Fruit fly (Drosophila melanogaster) whole organism, wandering third instar larva: ENCODE measurements around the gene Nedd8.
A peak's percentile ranks its signal among the peaks of the same experiment; 100 is the strongest.

Experiments
- Abd-B ChIP-seq: fragments of >200 bp; optimal IDR thresholded peaks from 2 replicates; lab custom pipeline; 2017; ENCODE audit warnings: missing biosample characterization, missing genetic modification characterization
- CG32264 ChIP-seq: fragments of 200-800 bp; sonication (Bioruptor generic); optimal IDR thresholded peaks from 2 replicates; lab custom pipeline; 2016; ENCODE audit warnings: missing biosample characterization, missing genetic modification characterization
- CG9705 ChIP-seq: fragments of 200-800 bp; sonication (Bioruptor generic); optimal IDR thresholded peaks from 2 replicates; lab custom pipeline; 2018; ENCODE audit warnings: missing biosample characterization, mild to moderate bottlenecking, missing genetic modification characterization
- CrebA ChIP-seq: fragments of 200-800 bp; sonication (Bioruptor generic); optimal IDR thresholded peaks from 2 replicates; lab custom pipeline; 2016; ENCODE audit warnings: missing biosample characterization, mild to moderate bottlenecking, missing genetic modification characterization, borderline replicate concordance
- Dif ChIP-seq: fragments of 200-275, 200-300 bp; sonication (Bioruptor generic); optimal IDR thresholded peaks from 2 replicates; lab custom pipeline; 2018; ENCODE audit warnings: missing biosample characterization, missing genetic modification characterization; ENCODE audit not compliant: partially characterized antibody
- GATAd ChIP-seq: sonication (Bioruptor generic); optimal IDR thresholded peaks from 2 replicates; lab custom pipeline; 2016; ENCODE audit warnings: missing biosample characterization, missing genetic modification characterization
- HLH106 ChIP-seq: fragments of 200-800 bp; optimal IDR thresholded peaks from 3 replicates; lab custom pipeline; 2019; ENCODE audit warnings: missing biosample characterization, mild to moderate bottlenecking, missing genetic modification characterization, moderate library complexity
- Hnf4 ChIP-seq: fragments of 200-800 bp; sonication (Bioruptor generic); optimal IDR thresholded peaks from 2 replicates; lab custom pipeline; 2016; ENCODE audit warnings: missing biosample characterization, mild to moderate bottlenecking, missing genetic modification characterization
- Hr78 ChIP-seq: fragments of >200 bp; optimal IDR thresholded peaks from 2 replicates; lab custom pipeline; 2017; ENCODE audit warnings: missing biosample characterization, missing genetic modification characterization
- Hr83 ChIP-seq: fragments of 200-300 bp; sonication (Bioruptor generic); optimal IDR thresholded peaks from 2 replicates; lab custom pipeline; 2016; ENCODE audit warnings: missing biosample characterization, mild to moderate bottlenecking, missing genetic modification characterization, moderate library complexity; ENCODE audit not compliant: poor library complexity, severe bottlenecking
- Jra ChIP-seq: sonication (Bioruptor generic); optimal IDR thresholded peaks from 2 replicates; lab custom pipeline; 2016; ENCODE audit warnings: missing biosample characterization, missing genetic modification characterization
- Mio ChIP-seq: sonication (Bioruptor generic); optimal IDR thresholded peaks from 2 replicates; lab custom pipeline; 2016; ENCODE audit warnings: missing biosample characterization, missing genetic modification characterization
- Myc ChIP-seq: fragments of >200 bp; optimal IDR thresholded peaks from 2 replicates; lab custom pipeline; 2017
- N ChIP-seq: fragments of >200 bp; optimal IDR thresholded peaks from 2 replicates; lab custom pipeline; 2018; ENCODE audit warnings: missing biosample characterization, missing external identifiers, missing genetic modification characterization
- OdsH ChIP-seq: fragments of 200-800 bp; sonication (Bioruptor generic); optimal IDR thresholded peaks from 2 replicates; lab custom pipeline; 2016; ENCODE audit warnings: missing biosample characterization, mild to moderate bottlenecking, missing genetic modification characterization
- Rel ChIP-seq, 2 experiments: fragments of 200-800 bp; sonication (Bioruptor generic) in 1 of 2; optimal IDR thresholded peaks; 2 replicates in 1 of 2; 3 replicates in 1 of 2; lab custom pipeline; 2016 to 2019; ENCODE audit warnings: mild to moderate bottlenecking in 2 of 2, missing biosample characterization in 2 of 2, missing genetic modification characterization in 2 of 2, moderate library complexity in 1 of 2
- Sp1 ChIP-seq: fragments of 200-800 bp; sonication (Bioruptor generic); optimal IDR thresholded peaks from 3 replicates; lab custom pipeline; 2019; ENCODE audit warnings: missing biosample characterization, mild to moderate bottlenecking, missing genetic modification characterization, moderate library complexity
- br ChIP-seq: fragments of 200-800 bp; sonication (Bioruptor generic); optimal IDR thresholded peaks from 2 replicates; lab custom pipeline; 2016; ENCODE audit warnings: missing biosample characterization, missing genetic modification characterization
- brk ChIP-seq: fragments of 200-800 bp; sonication (Bioruptor generic); optimal IDR thresholded peaks from 2 replicates; lab custom pipeline; 2016; ENCODE audit warnings: missing biosample characterization, mild to moderate bottlenecking, missing genetic modification characterization
- dl ChIP-seq, 2 experiments: fragments of 175-275, 200-275 bp in 1 of 2; fragments of 200-275 bp in 1 of 2; sonication (Bioruptor generic); optimal IDR thresholded peaks; lab custom pipeline; 2018; ENCODE audit warnings: mild to moderate bottlenecking in 2 of 2, missing biosample characterization in 2 of 2, missing genetic modification characterization in 2 of 2, moderate library complexity in 2 of 2; ENCODE audit not compliant: partially characterized antibody in 2 of 2, insufficient read depth in 1 of 2
- dmrt93B ChIP-seq: fragments of 200-800 bp; sonication (Bioruptor generic); optimal IDR thresholded peaks from 2 replicates; lab custom pipeline; 2018; ENCODE audit warnings: missing biosample characterization, mild to moderate bottlenecking, missing genetic modification characterization
- dsf ChIP-seq: sonication (Bioruptor generic); optimal IDR thresholded peaks from 2 replicates; lab custom pipeline; 2016; ENCODE audit warnings: missing biosample characterization, missing genetic modification characterization, borderline replicate concordance
- ey ChIP-seq: fragments of 200-800 bp; sonication (Bioruptor generic); optimal IDR thresholded peaks from 2 replicates; lab custom pipeline; 2016; ENCODE audit warnings: missing biosample characterization, missing genetic modification characterization
- foxo ChIP-seq, 2 experiments: fragments of 200-800 bp; sonication (Bioruptor generic); optimal IDR thresholded peaks; 2 replicates in 1 of 2; 3 replicates in 1 of 2; lab custom pipeline; 2016 to 2017; ENCODE audit warnings: missing biosample characterization in 2 of 2, missing genetic modification characterization in 2 of 2
- fru ChIP-seq: fragments of 200-800 bp; sonication (Bioruptor generic); optimal IDR thresholded peaks from 3 replicates; lab custom pipeline; 2016; ENCODE audit warnings: missing biosample characterization, mild to moderate bottlenecking, missing genetic modification characterization
- h ChIP-seq: fragments of 200-800 bp; sonication (Bioruptor generic); optimal IDR thresholded peaks from 3 replicates; lab custom pipeline; 2016; ENCODE audit warnings: missing biosample characterization, mild to moderate bottlenecking, missing genetic modification characterization
- psq ChIP-seq: fragments of 200-800 bp; sonication (Bioruptor generic); optimal IDR thresholded peaks from 3 replicates; lab custom pipeline; 2017; ENCODE audit warnings: missing biosample characterization, mild to moderate bottlenecking, missing genetic modification characterization, moderate library complexity
- rgr ChIP-seq: fragments of 200-800 bp; sonication (Bioruptor generic); optimal IDR thresholded peaks from 3 replicates; lab custom pipeline; 2016; ENCODE audit warnings: missing biosample characterization, mild to moderate bottlenecking, missing genetic modification characterization
- sage ChIP-seq: fragments of 200-800 bp; sonication (Bioruptor generic); optimal IDR thresholded peaks from 2 replicates; lab custom pipeline; 2016; ENCODE audit warnings: missing biosample characterization, mild to moderate bottlenecking, missing genetic modification characterization
- sv ChIP-seq: fragments of 200-800 bp; sonication (Bioruptor generic); optimal IDR thresholded peaks from 3 replicates; lab custom pipeline; 2016; ENCODE audit warnings: missing biosample characterization, missing genetic modification characterization
- usp ChIP-seq: fragments of >200 bp; optimal IDR thresholded peaks from 2 replicates; lab custom pipeline; 2017; ENCODE audit warnings: missing biosample characterization, missing genetic modification characterization
- woc ChIP-seq: sonication (Bioruptor generic); optimal IDR thresholded peaks from 2 replicates; lab custom pipeline; 2016; ENCODE audit warnings: missing biosample characterization, mild to moderate bottlenecking, missing genetic modification characterization

Nedd8 gene

DNA sequence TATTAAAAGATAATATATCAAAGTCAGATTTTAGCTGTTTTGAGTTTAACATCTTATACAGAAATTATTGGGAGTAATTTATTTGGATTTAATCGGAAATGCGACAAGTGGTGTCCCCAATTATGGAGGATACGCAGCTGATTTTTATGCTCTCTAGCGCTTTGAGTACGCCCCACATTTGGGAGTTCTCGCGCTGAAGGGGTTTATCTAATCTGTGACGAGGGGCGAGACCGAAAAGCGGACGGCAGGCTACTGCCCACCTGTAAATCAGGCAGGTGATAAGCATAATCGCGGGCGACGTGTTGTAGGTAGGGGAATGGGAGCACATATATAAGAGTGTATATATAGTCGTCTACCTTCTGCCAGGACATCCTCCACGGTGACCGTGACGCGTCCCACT lies 16.3 kb upstream of the Nedd8 start:
- TF ChIP-seq h (GFP tag; lab: Kevin White, UChicago) (peak; percentile 3), usp (no peak)

DNA sequence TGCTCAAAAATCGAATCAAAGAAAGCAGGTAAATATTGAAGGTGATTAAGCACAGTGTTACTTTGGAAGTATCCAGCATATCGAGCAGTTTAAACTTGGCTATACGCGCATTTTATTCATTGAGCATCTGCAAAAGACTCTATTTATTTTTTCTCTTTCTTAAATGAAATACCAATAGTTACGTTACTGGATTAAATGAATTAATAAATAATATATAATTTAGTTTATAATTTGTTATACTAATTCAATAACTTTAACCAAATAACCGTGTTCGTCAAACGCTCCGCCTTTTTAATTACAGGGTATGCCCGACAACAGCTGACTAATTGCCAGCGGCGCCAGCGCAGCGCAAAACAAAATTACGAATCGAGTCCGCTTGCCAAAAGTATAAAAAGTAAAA lies 15.2 kb upstream of the Nedd8 start:
- TF ChIP-seq usp (no peak), HLH106 (tag; lab: Kevin White, UChicago) (peak; percentile 80), dl (GFP tag; optimal IDR thresholded peaks at IDR 0.05; lab: Kevin White, UChicago; ENCODE audit: insufficient read depth in 1 of 2, partially characterized antibody in 2 of 2) (no peak), Sp1 (GFP tag; lab: Kevin White, UChicago) (peak; percentile 73), foxo (GFP tag; optimal IDR thresholded peaks at IDR 0.05; lab: Kevin White, UChicago) (peak in 1 of 2 experiments; percentile 73), fru (GFP tag; lab: Kevin White, UChicago) (no peak), Rel (GFP tag; optimal IDR thresholded peaks at IDR 0.05; lab: Kevin White, UChicago) (no peak), Rel (tag; optimal IDR thresholded peaks at IDR 0.05; lab: Kevin White, UChicago) (peak; percentile 16), psq (GFP tag; lab: Kevin White, UChicago) (peak; percentile 60), Dif (GFP tag; lab: Kevin White, UChicago) (no peak), sage (GFP tag; lab: Kevin White, UChicago) (no peak), ey (GFP tag; lab: Kevin White, UChicago) (no peak), CG9705 (GFP tag; lab: Kevin White, UChicago) (peak; percentile 0), rgr (peak; percentile 52), Hr78 (no peak), dmrt93B (GFP tag; lab: Kevin White, UChicago) (peak; percentile 53), br (GFP tag; lab: Kevin White, UChicago) (no peak), Mio (GFP tag; lab: Kevin White, UChicago) (no peak), OdsH (GFP tag; lab: Kevin White, UChicago) (peak; percentile 51), h (GFP tag; lab: Kevin White, UChicago) (no peak), Hr83 (GFP tag; lab: Kevin White, UChicago) (no peak)

DNA sequence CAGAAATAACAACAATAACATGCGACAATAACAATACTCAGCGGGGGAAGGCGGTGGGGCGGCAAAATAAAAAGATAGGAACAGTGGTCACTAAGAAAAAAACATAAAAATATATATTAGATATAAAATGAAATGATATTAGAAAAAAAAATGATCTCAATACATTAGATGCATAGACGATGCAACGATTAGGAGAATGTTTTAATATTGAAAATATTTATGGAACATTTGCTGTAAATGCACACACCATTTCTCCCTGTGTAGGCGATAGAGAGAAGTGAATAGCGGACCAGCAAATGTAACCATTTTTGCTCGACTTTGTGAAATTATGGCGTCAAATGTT lies 14.5 kb upstream of the Nedd8 start:
- TF ChIP-seq HLH106 (tag; lab: Kevin White, UChicago) (peak; percentile 20), Abd-B (GFP tag; lab: Kevin White, UChicago) (no peak), foxo (GFP tag; optimal IDR thresholded peaks at IDR 0.05; lab: Kevin White, UChicago) (peak in 1 of 2 experiments; percentile 32), sage (GFP tag; lab: Kevin White, UChicago) (peak; percentile 29), Myc (lab: Kevin White, UChicago) (no peak), ey (GFP tag; lab: Kevin White, UChicago) (peak; percentile 21), rgr (peak; percentile 25), h (GFP tag; lab: Kevin White, UChicago) (peak; percentile 63), CG9705 (GFP tag; lab: Kevin White, UChicago) (no peak), br (GFP tag; lab: Kevin White, UChicago) (peak; percentile 33), sv (GFP tag; lab: Kevin White, UChicago) (peak; percentile 76)
- TF ChIP-seq, all 38 proteins: peak for 8

DNA sequence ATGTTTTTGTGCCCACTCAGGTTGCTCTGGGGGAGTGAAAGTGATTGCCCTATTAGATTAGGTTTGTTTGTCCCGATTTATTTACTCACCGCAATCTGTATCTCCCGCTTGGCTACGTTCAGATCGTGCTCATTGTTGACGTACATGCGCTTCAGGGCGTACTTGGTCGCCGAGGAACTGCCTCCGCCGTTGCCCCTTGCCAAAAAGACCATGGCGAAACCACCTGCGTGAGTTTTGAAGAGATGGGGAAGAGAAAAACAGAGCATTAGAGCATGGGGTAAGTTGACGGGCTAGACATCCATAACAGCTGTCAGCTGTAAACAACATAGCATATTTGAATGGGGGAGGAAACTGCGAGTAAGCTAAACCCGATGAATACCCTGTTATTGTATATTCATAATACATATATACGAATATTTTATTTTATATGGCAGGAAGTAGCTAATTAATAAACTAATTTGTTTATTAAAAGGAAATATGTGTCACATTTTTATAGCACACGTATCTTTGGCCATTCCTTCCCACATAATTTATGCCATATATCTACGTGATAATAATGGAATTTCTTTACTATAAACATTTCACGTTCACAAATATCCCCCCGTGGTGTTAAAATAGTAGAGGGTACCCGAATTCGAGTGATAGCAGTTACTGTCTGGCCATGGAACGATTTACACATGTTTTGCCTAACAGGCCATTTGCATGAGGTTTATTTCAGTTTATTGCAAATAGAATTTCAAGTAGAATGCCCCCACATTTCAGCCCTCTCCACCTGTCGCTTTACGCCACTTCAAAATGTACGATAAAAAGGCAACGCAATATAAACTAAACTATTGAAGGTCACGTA lies 14.0 kb upstream of the Nedd8 start:
- TF ChIP-seq foxo (GFP tag; optimal IDR thresholded peaks at IDR 0.05; lab: Kevin White, UChicago) (no peak), CG32264 (no peak), Dif (GFP tag; lab: Kevin White, UChicago) (no peak), woc (GFP tag; lab: Kevin White, UChicago) (no peak)

DNA sequence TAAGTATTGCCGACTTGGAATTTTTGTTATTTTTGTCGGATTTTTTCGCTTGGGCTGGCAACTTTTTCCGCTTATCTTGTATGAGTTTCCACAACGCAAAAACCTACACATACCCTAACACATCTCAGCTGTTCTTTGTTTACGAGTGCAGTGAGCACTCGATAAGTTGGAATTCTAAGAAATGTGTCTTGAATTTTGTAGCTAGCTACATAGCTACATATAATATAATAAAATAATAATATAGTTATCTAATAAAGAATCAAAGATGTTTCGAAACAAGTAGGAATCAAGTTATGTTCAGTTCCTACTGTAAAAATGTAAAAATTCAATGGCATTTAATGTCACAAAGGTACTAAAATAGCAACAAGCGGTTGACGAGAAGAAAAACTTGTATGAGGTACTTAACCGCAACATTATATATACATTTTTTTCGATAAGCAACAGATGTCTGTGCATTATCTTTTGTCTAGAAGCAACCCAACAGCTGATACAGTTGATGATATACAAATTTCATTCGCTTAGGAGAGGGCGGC lies 5.6 kb upstream of the Nedd8 start, which contains the start of gene Bhmt:
Bhmt (minus strand) TSS at position 170 of the 533 bp plus-strand sequence.
- peak; percentile 61 for TF ChIP-seq Hr83 (GFP tag; lab: Kevin White, UChicago)
- peak; percentile 86 for TF ChIP-seq Rel (GFP tag; optimal IDR thresholded peaks at IDR 0.05; lab: Kevin White, UChicago)
- TF ChIP-seq Rel (tag; optimal IDR thresholded peaks at IDR 0.05; lab: Kevin White, UChicago) = peak; percentile 87
- TF ChIP-seq dsf (GFP tag; lab: Kevin White, UChicago) = no peak
- no peak for TF ChIP-seq Jra
- no peak for TF ChIP-seq dl (GFP tag; optimal IDR thresholded peaks at IDR 0.05; lab: Kevin White, UChicago; ENCODE audit: insufficient read depth in 1 of 2, partially characterized antibody in 2 of 2)
- TF ChIP-seq rgr = peak; percentile 90
- TF ChIP-seq brk = peak; percentile 84
- TF ChIP-seq OdsH (GFP tag; lab: Kevin White, UChicago) = peak; percentile 87
- peak; percentile 90 for TF ChIP-seq sage (GFP tag; lab: Kevin White, UChicago)
- TF ChIP-seq woc (GFP tag; lab: Kevin White, UChicago) = peak; percentile 60
- TF ChIP-seq ey (GFP tag; lab: Kevin White, UChicago) = peak; percentile 61
- TF ChIP-seq CrebA (GFP tag; lab: Kevin White, UChicago) = no peak
- peak in 1 of 2 experiments; percentile 91 for TF ChIP-seq foxo (GFP tag; optimal IDR thresholded peaks at IDR 0.05; lab: Kevin White, UChicago)
- peak; percentile 87 for TF ChIP-seq psq (GFP tag; lab: Kevin White, UChicago)
- peak; percentile 64 for TF ChIP-seq dmrt93B (GFP tag; lab: Kevin White, UChicago)
- peak; percentile 85 for TF ChIP-seq Sp1 (GFP tag; lab: Kevin White, UChicago)
- no peak for TF ChIP-seq sv (GFP tag; lab: Kevin White, UChicago)
- no peak for TF ChIP-seq Hr78
- TF ChIP-seq N = no peak
- TF ChIP-seq Hnf4 (GFP tag; lab: Kevin White, UChicago) = peak; percentile 73
- peak; percentile 42 for TF ChIP-seq CG32264
- peak; percentile 49 for TF ChIP-seq CG9705 (GFP tag; lab: Kevin White, UChicago)
- peak; percentile 88 for TF ChIP-seq HLH106 (tag; lab: Kevin White, UChicago)
- TF ChIP-seq br (GFP tag; lab: Kevin White, UChicago) = peak; percentile 68
- TF ChIP-seq fru (GFP tag; lab: Kevin White, UChicago) = peak; percentile 81
- no peak for TF ChIP-seq GATAd (GFP tag; lab: Kevin White, UChicago)
- TF ChIP-seq usp = no peak
- peak; percentile 88 for TF ChIP-seq h (GFP tag; lab: Kevin White, UChicago)
